Worm (Caenorhabditis elegans) whole organism, young adult: Measurements from ENCODE around the gene elt-3.
A peak's percentile ranks its signal among the peaks of the same experiment; 100 is the strongest.

Experiments used
- B0019.2 ChIP-seq: fragments of 200-800 bp; sonication (Bioruptor generic); conservative IDR thresholded peaks from 2 replicates; pipeline ENCODE4 v1.3.6; 2022; ENCODE audit warnings: missing genetic modification reagents, missing genetic modification characterization, missing compliant biosample characterization
- B0261.1 ChIP-seq: sonication (generic microtip); optimal IDR thresholded peaks from 2 replicates; lab custom pipeline; 2016; ENCODE audit warnings: mild to moderate bottlenecking, missing genetic modification characterization, moderate library complexity, missing compliant biosample characterization
- D2030.7 ChIP-seq: fragments of 200-800 bp; sonication (Bioruptor generic); IDR thresholded peaks from 2 replicates; pipeline ENCODE4 v1.3.6; 2022; ENCODE audit warnings: missing genetic modification reagents, missing genetic modification characterization, missing compliant biosample characterization
- F10E7.11 ChIP-seq: sonication (generic microtip); optimal IDR thresholded peaks from 2 replicates; lab custom pipeline; 2017; ENCODE audit warnings: mild to moderate bottlenecking, missing genetic modification characterization, moderate library complexity, missing compliant biosample characterization
- F49E8.2 ChIP-seq: sonication (generic microtip); optimal IDR thresholded peaks from 3 replicates; lab custom pipeline; 2017; ENCODE audit warnings: missing genetic modification characterization, mild to moderate bottlenecking, missing compliant biosample characterization, antibody characterized with exemption, moderate library complexity; ENCODE audit not compliant: insufficient read depth
- F57A8.1 ChIP-seq: fragments of 200-800 bp; sonication (Bioruptor generic); optimal IDR thresholded peaks from 2 replicates; lab custom pipeline; 2018; ENCODE audit warnings: mild to moderate bottlenecking, missing genetic modification characterization, moderate library complexity, missing compliant biosample characterization
- K12H6.12 ChIP-seq: fragments of 200-800 bp; sonication (Bioruptor generic); optimal IDR thresholded peaks from 2 replicates; lab custom pipeline; 2018; ENCODE audit warnings: mild to moderate bottlenecking, missing genetic modification characterization, missing compliant biosample characterization
- Y56A3A.18 ChIP-seq: fragments of 200-800 bp; sonication (Bioruptor generic); IDR thresholded peaks from 2 replicates; pipeline ENCODE4 v1.3.6; 2022; ENCODE audit warnings: missing genetic modification reagents, missing genetic modification characterization, missing compliant biosample characterization
- aptf-3 ChIP-seq: fragments of 200-800 bp; sonication (Bioruptor generic); IDR thresholded peaks from 2 replicates; pipeline ENCODE4 v1.3.6; 2022; ENCODE audit warnings: missing genetic modification characterization, missing compliant biosample characterization
- attf-3 ChIP-seq: fragments of 200-800 bp; sonication (Bioruptor generic); conservative IDR thresholded peaks from 2 replicates; pipeline ENCODE4 v1.3.6; 2022; ENCODE audit warnings: missing genetic modification reagents, missing genetic modification characterization, missing compliant biosample characterization
- attf-5 ChIP-seq: fragments of 200-800 bp; sonication (Bioruptor generic); optimal IDR thresholded peaks from 2 replicates; lab custom pipeline; 2018; ENCODE audit warnings: mild to moderate bottlenecking, missing genetic modification characterization, missing compliant biosample characterization
- cebp-2 ChIP-seq: fragments of 200-800 bp; sonication (Bioruptor generic); IDR thresholded peaks from 2 replicates; pipeline ENCODE4 v1.3.6; 2022; ENCODE audit warnings: missing genetic modification characterization, missing compliant biosample characterization
- ceh-100 ChIP-seq: fragments of 200-800 bp; sonication (Bioruptor generic); IDR thresholded peaks from 2 replicates; pipeline ENCODE4 v1.3.6; 2022; ENCODE audit warnings: missing genetic modification reagents, missing genetic modification characterization, missing compliant biosample characterization
- ceh-27 ChIP-seq: fragments of 200-800 bp; sonication (Bioruptor generic); optimal IDR thresholded peaks from 2 replicates; lab custom pipeline; 2018; ENCODE audit warnings: mild to moderate bottlenecking, missing genetic modification characterization, moderate library complexity, missing compliant biosample characterization
- ceh-58 ChIP-seq: fragments of 200-800 bp; sonication (Bioruptor generic); IDR thresholded peaks from 2 replicates; pipeline ENCODE4 v1.3.6; 2022; ENCODE audit warnings: missing genetic modification characterization, missing compliant biosample characterization
- ceh-91 ChIP-seq: fragments of 200-800 bp; sonication (Bioruptor generic); IDR thresholded peaks from 2 replicates; pipeline ENCODE4 v1.3.6; 2022; ENCODE audit warnings: missing genetic modification reagents, missing genetic modification characterization, missing compliant biosample characterization
- die-1 ChIP-seq: sonication (generic microtip); optimal IDR thresholded peaks from 2 replicates; lab custom pipeline; 2016; ENCODE audit warnings: missing genotype, mild to moderate bottlenecking, missing genetic modification characterization, missing compliant biosample characterization
- dox-1 ChIP-seq: fragments of 200-800 bp; sonication (Bioruptor generic); IDR thresholded peaks from 2 replicates; pipeline ENCODE4 v1.3.6; 2022; ENCODE audit warnings: missing genetic modification reagents, missing genetic modification characterization, missing compliant biosample characterization
- dpl-1 ChIP-seq: fragments of 150-350 bp; optimal IDR thresholded peaks from 2 replicates; lab custom pipeline; 2014; ENCODE audit warnings: missing biosample characterization, missing genetic modification reagents, missing genetic modification characterization
- efl-1 ChIP-seq: fragments of 150-350 bp; optimal IDR thresholded peaks from 2 replicates; lab custom pipeline; 2014; ENCODE audit warnings: missing biosample characterization, missing genetic modification reagents, missing genetic modification characterization
- ets-4 ChIP-seq: fragments of 200-800 bp; sonication (Bioruptor generic); optimal IDR thresholded peaks from 2 replicates; lab custom pipeline; 2018; ENCODE audit warnings: mild to moderate bottlenecking, missing genetic modification characterization, missing compliant biosample characterization
- him-1 ChIP-seq: sonication (generic microtip); optimal IDR thresholded peaks from 2 replicates; lab custom pipeline; 2016; ENCODE audit warnings: missing genotype, missing genetic modification reagents, missing genetic modification characterization, missing compliant biosample characterization
- hmg-1.2 ChIP-seq: fragments of 200-800 bp; sonication (Bioruptor generic); IDR thresholded peaks from 2 replicates; pipeline ENCODE4 v1.3.6; 2022; ENCODE audit warnings: missing genetic modification reagents, missing genetic modification characterization, missing compliant biosample characterization
- hmg-20 ChIP-seq: fragments of 200-800 bp; sonication (Bioruptor generic); IDR thresholded peaks from 2 replicates; pipeline ENCODE4 v1.3.6; 2022; ENCODE audit warnings: missing genetic modification reagents, missing genetic modification characterization, missing compliant biosample characterization
- lag-1 ChIP-seq: fragments of 200-800 bp; sonication (Bioruptor generic); IDR thresholded peaks from 2 replicates; pipeline ENCODE4 v1.3.6; 2022; ENCODE audit warnings: missing genetic modification reagents, missing genetic modification characterization, missing compliant biosample characterization
- lin-35 ChIP-seq, 3 experiments: fragments of 150-350 bp in 2 of 3; sonication (generic microtip) in 1 of 3; optimal IDR thresholded peaks; 2 replicates each; lab custom pipeline; 2014 to 2018; ENCODE audit warnings: missing biosample characterization in 3 of 3, missing genetic modification characterization in 3 of 3, missing genetic modification reagents in 3 of 3
- lin-40 ChIP-seq: sonication (generic microtip); optimal IDR thresholded peaks from 2 replicates; lab custom pipeline; 2016; ENCODE audit warnings: missing genetic modification characterization, mild to moderate bottlenecking, missing compliant biosample characterization, missing genotype, missing genetic modification reagents
- lin-54 ChIP-seq: fragments of 200-800 bp; sonication (Bioruptor generic); optimal IDR thresholded peaks from 2 replicates; lab custom pipeline; 2018; ENCODE audit warnings: mild to moderate bottlenecking, missing genetic modification characterization, missing compliant biosample characterization
- madf-10 ChIP-seq: sonication (generic microtip); optimal IDR thresholded peaks from 2 replicates; lab custom pipeline; 2016; ENCODE audit warnings: mild to moderate bottlenecking, missing genetic modification characterization, missing compliant biosample characterization
- mcd-1 ChIP-seq: fragments of 200-800 bp; sonication (Bioruptor generic); IDR thresholded peaks from 2 replicates; pipeline ENCODE4 v1.3.6; 2022; ENCODE audit warnings: missing genetic modification reagents, missing genetic modification characterization, missing compliant biosample characterization
- nhr-27 ChIP-seq: fragments of 200-800 bp; sonication (Bioruptor generic); optimal IDR thresholded peaks from 2 replicates; lab custom pipeline; 2018; ENCODE audit warnings: mild to moderate bottlenecking, missing genetic modification characterization, moderate library complexity, missing compliant biosample characterization
- nhr-80 ChIP-seq: sonication (generic microtip); optimal IDR thresholded peaks from 2 replicates; lab custom pipeline; 2016; ENCODE audit warnings: missing genetic modification characterization, missing compliant biosample characterization
- pbrm-1 ChIP-seq: fragments of 200-800 bp; sonication (Bioruptor generic); IDR thresholded peaks from 2 replicates; pipeline ENCODE4 v1.3.6; 2022; ENCODE audit warnings: missing genetic modification reagents, missing genetic modification characterization, missing compliant biosample characterization
- rec-8 ChIP-seq, 2 experiments: sonication (generic microtip); optimal IDR thresholded peaks; 2 replicates each; lab custom pipeline; 2016; ENCODE audit warnings: mild to moderate bottlenecking in 2 of 2, missing genetic modification characterization in 2 of 2, missing genetic modification reagents in 2 of 2, missing genotype in 2 of 2, missing biosample characterization in 1 of 2, missing compliant biosample characterization in 1 of 2, moderate library complexity in 1 of 2
- repo-1 ChIP-seq: sonication (generic microtip); optimal IDR thresholded peaks from 2 replicates; lab custom pipeline; 2017; ENCODE audit warnings: mild to moderate bottlenecking, missing genetic modification characterization, missing compliant biosample characterization
- snpc-1.1 ChIP-seq: sonication (generic microtip); optimal IDR thresholded peaks from 2 replicates; lab custom pipeline; 2017; ENCODE audit warnings: missing genetic modification characterization, mild to moderate bottlenecking, missing compliant biosample characterization, antibody characterized with exemption, moderate library complexity, missing genotype, missing genetic modification reagents; ENCODE audit not compliant: insufficient read depth
- somi-1 ChIP-seq: fragments of 200-800 bp; sonication (Bioruptor generic); optimal IDR thresholded peaks from 2 replicates; lab custom pipeline; 2018; ENCODE audit warnings: mild to moderate bottlenecking, missing genetic modification characterization, missing compliant biosample characterization
- tbp1 ChIP-seq: fragments of 200-800 bp; sonication (Bioruptor generic); optimal IDR thresholded peaks from 2 replicates; lab custom pipeline; 2018; ENCODE audit warnings: mild to moderate bottlenecking, missing genetic modification characterization, missing compliant biosample characterization
- unc-130 ChIP-seq: sonication (generic microtip); optimal IDR thresholded peaks from 2 replicates; lab custom pipeline; 2016; ENCODE audit warnings: missing genetic modification reagents, missing genetic modification characterization, missing compliant biosample characterization
- xnd-1 ChIP-seq: sonication (generic microtip); optimal IDR thresholded peaks from 2 replicates; lab custom pipeline; 2016; ENCODE audit warnings: missing genotype, missing genetic modification reagents, missing genetic modification characterization, missing compliant biosample characterization
- zfh-2 ChIP-seq: fragments of 200-800 bp; sonication (Bioruptor generic); conservative IDR thresholded peaks from 2 replicates; pipeline ENCODE4 v1.3.6; 2022; ENCODE audit warnings: missing genetic modification reagents, missing genetic modification characterization, missing compliant biosample characterization
- zim-3 ChIP-seq: sonication (generic microtip); optimal IDR thresholded peaks from 2 replicates; lab custom pipeline; 2017; ENCODE audit warnings: mild to moderate bottlenecking, missing genetic modification characterization, moderate library complexity, missing compliant biosample characterization
- ztf-18 ChIP-seq: sonication (generic microtip); optimal IDR thresholded peaks from 2 replicates; lab custom pipeline; 2016; ENCODE audit warnings: missing genotype, mild to moderate bottlenecking, missing genetic modification characterization, missing compliant biosample characterization
- ztf-26 ChIP-seq: sonication (generic microtip); optimal IDR thresholded peaks from 2 replicates; lab custom pipeline; 2017; ENCODE audit warnings: missing genetic modification characterization, missing compliant biosample characterization
- ztf-3 ChIP-seq: fragments of 200-800 bp; sonication (Bioruptor generic); optimal IDR thresholded peaks from 2 replicates; lab custom pipeline; 2018; ENCODE audit warnings: mild to moderate bottlenecking, missing genetic modification characterization, missing compliant biosample characterization
- ztf-6 ChIP-seq: fragments of 200-800 bp; sonication (Bioruptor generic); IDR thresholded peaks from 2 replicates; pipeline ENCODE4 v1.3.6; 2022; ENCODE audit warnings: missing genetic modification reagents, missing genetic modification characterization, missing compliant biosample characterization

The elt-3 gene

ce11 chrX:13917121-13917755 lies 17.4 kb upstream of the elt-3 start, which contains the start of gene ekl-5:
TSS of gene ekl-5 (minus strand) at chrX:13917171.
- TF ChIP-seq hmg-1.2 (GFP tag; lab: Robert Waterston, UW) (peak; percentile 92), lin-40 (tag; lab: Kevin White, UChicago) (peak; percentile 74), nhr-80 (peak; percentile 57), K12H6.12 (peak; percentile 17), ztf-6 (no peak), ztf-26 (peak; percentile 18), dox-1 (GFP tag; lab: Robert Waterston, UW) (peak; percentile 43; the same call in 1 of the 2 replicates), rec-8 (tag; optimal IDR thresholded peaks at IDR 0.05; lab: Kevin White, UChicago) (no peak), unc-130 (GFP tag; lab: Kevin White, UChicago) (no peak), ceh-27 (GFP tag; lab: Kevin White, UChicago) (peak; percentile 35), tbp1 (GFP tag; lab: Kevin White, UChicago) (peak; percentile 5), ztf-18 (tag; lab: Kevin White, UChicago) (no peak), zfh-2 (GFP tag; lab: Robert Waterston, UW) (peak; percentile 52; the same call in 1 of the 2 replicates), ztf-3 (no peak), lag-1 (GFP tag; lab: Robert Waterston, UW) (no peak), hmg-20 (GFP tag; lab: Robert Waterston, UW) (0 out of 2 replicates have a peak, but pooled peaks have one; percentile 4)
- TF ChIP-seq, all 124 proteins: peak for 10

ce11 chrX:13918143-13918542 lies 16.5 kb upstream of the elt-3 start:
- TF ChIP-seq zim-3 (no peak), lin-54 (GFP tag; lab: Kevin White, UChicago) (peak; percentile 47), tbp1 (GFP tag; lab: Kevin White, UChicago) (no peak), cebp-2 (GFP tag; lab: Robert Waterston, UW) (no peak), F49E8.2 (tag; lab: Kevin White, UChicago) (no peak), D2030.7 (GFP tag; lab: Robert Waterston, UW) (no peak), pbrm-1 (GFP tag; lab: Robert Waterston, UW) (0 out of 2 replicates have a peak, but pooled peaks have one; percentile 20), Y56A3A.18 (GFP tag; lab: Robert Waterston, UW) (no peak), F57A8.1 (GFP tag; lab: Kevin White, UChicago) (no peak), somi-1 (no peak), efl-1 (GFP tag; lab: Kevin White, UChicago) (peak; percentile 52), attf-3 (GFP tag; lab: Robert Waterston, UW) (no peak), lin-35 (GFP tag; optimal IDR thresholded peaks at IDR 0.05; lab: Kevin White, UChicago) (peak in 1 of 3 experiments; percentile 5), mcd-1 (no peak), ets-4 (GFP tag; lab: Kevin White, UChicago) (no peak), dpl-1 (GFP tag; lab: Kevin White, UChicago) (peak; percentile 22), hmg-20 (GFP tag; lab: Robert Waterston, UW) (no peak), him-1 (tag; lab: Kevin White, UChicago) (no peak), ceh-58 (GFP tag; lab: Robert Waterston, UW) (no peak), F10E7.11 (tag; lab: Kevin White, UChicago) (no peak), repo-1 (tag; lab: Kevin White, UChicago) (no peak), ceh-91 (GFP tag; lab: Robert Waterston, UW) (no peak), madf-10 (tag; lab: Kevin White, UChicago) (no peak), B0019.2 (0 out of 2 replicates have a peak, but pooled peaks have one; percentile 2), snpc-1.1 (tag; lab: Kevin White, UChicago) (no peak), die-1 (tag; lab: Kevin White, UChicago) (no peak), attf-5 (peak; percentile 25), xnd-1 (tag; lab: Kevin White, UChicago) (no peak), ceh-100 (GFP tag; lab: Robert Waterston, UW) (no peak), ztf-18 (tag; lab: Kevin White, UChicago) (peak; percentile 88), B0261.1 (tag; lab: Kevin White, UChicago) (no peak), aptf-3 (GFP tag; lab: Robert Waterston, UW) (no peak), nhr-27 (tag; lab: Kevin White, UChicago) (no peak)
